Fruit fly (Drosophila melanogaster) whole organism, wandering third instar larva: ENCODE results near the gene CG32694.

Experiments used
- Abd-B ChIP-seq: fragments of >200 bp; optimal IDR thresholded peaks from 2 replicates; lab custom pipeline; 2017; ENCODE audit warnings: missing biosample characterization, missing genetic modification characterization
- CG32264 ChIP-seq: fragments of 200-800 bp; sonication (Bioruptor generic); optimal IDR thresholded peaks from 2 replicates; lab custom pipeline; 2016; ENCODE audit warnings: missing biosample characterization, missing genetic modification characterization
- CG9705 ChIP-seq: fragments of 200-800 bp; sonication (Bioruptor generic); optimal IDR thresholded peaks from 2 replicates; lab custom pipeline; 2018; ENCODE audit warnings: missing biosample characterization, mild to moderate bottlenecking, missing genetic modification characterization
- CrebA ChIP-seq: fragments of 200-800 bp; sonication (Bioruptor generic); optimal IDR thresholded peaks from 2 replicates; lab custom pipeline; 2016; ENCODE audit warnings: missing biosample characterization, mild to moderate bottlenecking, missing genetic modification characterization, borderline replicate concordance
- Dfd ChIP-seq: fragments of >200 bp; optimal IDR thresholded peaks from 2 replicates; lab custom pipeline; 2017; ENCODE audit warnings: missing biosample characterization, missing genetic modification characterization
- Dif ChIP-seq: fragments of 200-275, 200-300 bp; sonication (Bioruptor generic); optimal IDR thresholded peaks from 2 replicates; lab custom pipeline; 2018; ENCODE audit warnings: missing biosample characterization, missing genetic modification characterization; ENCODE audit not compliant: partially characterized antibody
- GATAd ChIP-seq: sonication (Bioruptor generic); optimal IDR thresholded peaks from 2 replicates; lab custom pipeline; 2016; ENCODE audit warnings: missing biosample characterization, missing genetic modification characterization
- HLH106 ChIP-seq: fragments of 200-800 bp; optimal IDR thresholded peaks from 3 replicates; lab custom pipeline; 2019; ENCODE audit warnings: missing biosample characterization, mild to moderate bottlenecking, missing genetic modification characterization, moderate library complexity
- Hnf4 ChIP-seq: fragments of 200-800 bp; sonication (Bioruptor generic); optimal IDR thresholded peaks from 2 replicates; lab custom pipeline; 2016; ENCODE audit warnings: missing biosample characterization, mild to moderate bottlenecking, missing genetic modification characterization
- Hr78 ChIP-seq: fragments of >200 bp; optimal IDR thresholded peaks from 2 replicates; lab custom pipeline; 2017; ENCODE audit warnings: missing biosample characterization, missing genetic modification characterization
- Hr83 ChIP-seq: fragments of 200-300 bp; sonication (Bioruptor generic); optimal IDR thresholded peaks from 2 replicates; lab custom pipeline; 2016; ENCODE audit warnings: missing biosample characterization, mild to moderate bottlenecking, missing genetic modification characterization, moderate library complexity; ENCODE audit not compliant: poor library complexity, severe bottlenecking
- Jra ChIP-seq: sonication (Bioruptor generic); optimal IDR thresholded peaks from 2 replicates; lab custom pipeline; 2016; ENCODE audit warnings: missing biosample characterization, missing genetic modification characterization
- Mio ChIP-seq: sonication (Bioruptor generic); optimal IDR thresholded peaks from 2 replicates; lab custom pipeline; 2016; ENCODE audit warnings: missing biosample characterization, missing genetic modification characterization
- Myc ChIP-seq: fragments of >200 bp; optimal IDR thresholded peaks from 2 replicates; lab custom pipeline; 2017
- OdsH ChIP-seq: fragments of 200-800 bp; sonication (Bioruptor generic); optimal IDR thresholded peaks from 2 replicates; lab custom pipeline; 2016; ENCODE audit warnings: missing biosample characterization, mild to moderate bottlenecking, missing genetic modification characterization
- Rel ChIP-seq, 2 experiments: fragments of 200-800 bp; sonication (Bioruptor generic) in 1 of 2; optimal IDR thresholded peaks; 2 replicates in 1 of 2; 3 replicates in 1 of 2; lab custom pipeline; 2016 to 2019; ENCODE audit warnings: mild to moderate bottlenecking in 2 of 2, missing biosample characterization in 2 of 2, missing genetic modification characterization in 2 of 2, moderate library complexity in 1 of 2
- Sp1 ChIP-seq: fragments of 200-800 bp; sonication (Bioruptor generic); optimal IDR thresholded peaks from 3 replicates; lab custom pipeline; 2019; ENCODE audit warnings: missing biosample characterization, mild to moderate bottlenecking, missing genetic modification characterization, moderate library complexity
- Vsx2 ChIP-seq: fragments of 200-300, 225-300 bp; sonication (Bioruptor generic); optimal IDR thresholded peaks from 2 replicates; lab custom pipeline; 2018; ENCODE audit warnings: missing biosample characterization, missing genetic modification characterization; ENCODE audit not compliant: partially characterized antibody
- br ChIP-seq: fragments of 200-800 bp; sonication (Bioruptor generic); optimal IDR thresholded peaks from 2 replicates; lab custom pipeline; 2016; ENCODE audit warnings: missing biosample characterization, missing genetic modification characterization
- brk ChIP-seq: fragments of 200-800 bp; sonication (Bioruptor generic); optimal IDR thresholded peaks from 2 replicates; lab custom pipeline; 2016; ENCODE audit warnings: missing biosample characterization, mild to moderate bottlenecking, missing genetic modification characterization
- dl ChIP-seq, 2 experiments: fragments of 175-275, 200-275 bp in 1 of 2; fragments of 200-275 bp in 1 of 2; sonication (Bioruptor generic); optimal IDR thresholded peaks; lab custom pipeline; 2018; ENCODE audit warnings: mild to moderate bottlenecking in 2 of 2, missing biosample characterization in 2 of 2, missing genetic modification characterization in 2 of 2, moderate library complexity in 2 of 2; ENCODE audit not compliant: partially characterized antibody in 2 of 2, insufficient read depth in 1 of 2
- ey ChIP-seq: fragments of 200-800 bp; sonication (Bioruptor generic); optimal IDR thresholded peaks from 2 replicates; lab custom pipeline; 2016; ENCODE audit warnings: missing biosample characterization, missing genetic modification characterization
- foxo ChIP-seq, 2 experiments: fragments of 200-800 bp; sonication (Bioruptor generic); optimal IDR thresholded peaks; 2 replicates in 1 of 2; 3 replicates in 1 of 2; lab custom pipeline; 2016 to 2017; ENCODE audit warnings: missing biosample characterization in 2 of 2, missing genetic modification characterization in 2 of 2
- h ChIP-seq: fragments of 200-800 bp; sonication (Bioruptor generic); optimal IDR thresholded peaks from 3 replicates; lab custom pipeline; 2016; ENCODE audit warnings: missing biosample characterization, mild to moderate bottlenecking, missing genetic modification characterization
- jim ChIP-seq: fragments of 175-275, 200-325 bp; sonication (Bioruptor generic); optimal IDR thresholded peaks from 2 replicates; lab custom pipeline; 2016; ENCODE audit warnings: missing biosample characterization, mild to moderate bottlenecking, missing genetic modification characterization
- lola ChIP-seq: fragments of >200 bp; optimal IDR thresholded peaks from 2 replicates; lab custom pipeline; 2017; ENCODE audit warnings: missing biosample characterization, missing genetic modification characterization
- pan ChIP-seq: fragments of >200 bp; optimal IDR thresholded peaks from 2 replicates; lab custom pipeline; 2017
- psq ChIP-seq: fragments of 200-800 bp; sonication (Bioruptor generic); optimal IDR thresholded peaks from 3 replicates; lab custom pipeline; 2017; ENCODE audit warnings: missing biosample characterization, mild to moderate bottlenecking, missing genetic modification characterization, moderate library complexity
- sage ChIP-seq: fragments of 200-800 bp; sonication (Bioruptor generic); optimal IDR thresholded peaks from 2 replicates; lab custom pipeline; 2016; ENCODE audit warnings: missing biosample characterization, mild to moderate bottlenecking, missing genetic modification characterization
- sv ChIP-seq: fragments of 200-800 bp; sonication (Bioruptor generic); optimal IDR thresholded peaks from 3 replicates; lab custom pipeline; 2016; ENCODE audit warnings: missing biosample characterization, missing genetic modification characterization
- tai ChIP-seq: sonication (Bioruptor generic); optimal IDR thresholded peaks from 2 replicates; lab custom pipeline; 2016; ENCODE audit warnings: missing biosample characterization, missing genetic modification characterization
- usp ChIP-seq: fragments of >200 bp; optimal IDR thresholded peaks from 2 replicates; lab custom pipeline; 2017; ENCODE audit warnings: missing biosample characterization, missing genetic modification characterization

CG32694 gene

dm6 chrX:10021809-10022208, 32.3 kb downstream of the CG32694 start:
- no peak for TF ChIP-seq usp
- peak; percentile 24 for TF ChIP-seq Vsx2 (GFP tag; lab: Kevin White, UChicago)
- TF ChIP-seq Rel (GFP tag; optimal IDR thresholded peaks at IDR 0.05; lab: Kevin White, UChicago), result peak; percentile 5
- TF ChIP-seq Rel (tag; optimal IDR thresholded peaks at IDR 0.05; lab: Kevin White, UChicago), result no peak

dm6 chrX:10029730-10030129, 40.2 kb downstream of the CG32694 start:
- TF ChIP-seq jim (GFP tag; lab: Kevin White, UChicago) (no peak), Mio (GFP tag; lab: Kevin White, UChicago) (no peak), Hnf4 (GFP tag; lab: Kevin White, UChicago) (no peak), Jra (GFP tag; lab: Kevin White, UChicago) (no peak), Abd-B (GFP tag; lab: Kevin White, UChicago) (no peak), CG9705 (GFP tag; lab: Kevin White, UChicago) (no peak), dl (GFP tag; optimal IDR thresholded peaks at IDR 0.05; lab: Kevin White, UChicago; ENCODE audit: insufficient read depth in 1 of 2, partially characterized antibody in 2 of 2) (no peak), brk (GFP tag; lab: Kevin White, UChicago) (no peak), HLH106 (tag; lab: Kevin White, UChicago) (no peak), psq (GFP tag; lab: Kevin White, UChicago) (no peak), Myc (no peak), sv (GFP tag; lab: Kevin White, UChicago) (no peak), tai (no peak), Hr83 (no peak), h (no peak), Hr78 (GFP tag; lab: Kevin White, UChicago) (no peak), ey (no peak), Vsx2 (GFP tag; lab: Kevin White, UChicago) (no peak)

dm6 chrX:10039528-10039927, 50.0 kb downstream of the CG32694 start:
- no peak for TF ChIP-seq Hr78 (GFP tag; lab: Kevin White, UChicago)
- no peak for TF ChIP-seq CG32264 (GFP tag; lab: Kevin White, UChicago)
- no peak for TF ChIP-seq Dif (GFP tag; lab: Kevin White, UChicago)
- TF ChIP-seq h, result no peak
- no peak for TF ChIP-seq Sp1 (GFP tag; lab: Kevin White, UChicago)
- no peak for TF ChIP-seq br (GFP tag; lab: Kevin White, UChicago)
- no peak for TF ChIP-seq pan
- TF ChIP-seq ey, result no peak
- no peak for TF ChIP-seq sage (GFP tag; lab: Kevin White, UChicago)
- TF ChIP-seq HLH106 (tag; lab: Kevin White, UChicago), result no peak
- TF ChIP-seq, all 38 proteins: peak for 0

dm6 chrX:10043873-10044272, 54.4 kb downstream of the CG32694 start:
- no peak for TF ChIP-seq Rel (GFP tag; optimal IDR thresholded peaks at IDR 0.05; lab: Kevin White, UChicago)
- no peak for TF ChIP-seq Rel (tag; optimal IDR thresholded peaks at IDR 0.05; lab: Kevin White, UChicago)
- no peak for TF ChIP-seq jim (GFP tag; lab: Kevin White, UChicago)
- TF ChIP-seq Mio (GFP tag; lab: Kevin White, UChicago), result no peak
- no peak for TF ChIP-seq br (GFP tag; lab: Kevin White, UChicago)
- no peak for TF ChIP-seq Vsx2 (GFP tag; lab: Kevin White, UChicago)
- TF ChIP-seq Hr83, result no peak
- no peak for TF ChIP-seq Jra (GFP tag; lab: Kevin White, UChicago)
- no peak for TF ChIP-seq Dfd (GFP tag; lab: Kevin White, UChicago)
- TF ChIP-seq foxo (GFP tag; optimal IDR thresholded peaks at IDR 0.05; lab: Kevin White, UChicago), result no peak
- no peak for TF ChIP-seq sage (GFP tag; lab: Kevin White, UChicago)
- no peak for TF ChIP-seq CG32264 (GFP tag; lab: Kevin White, UChicago)
- no peak for TF ChIP-seq CrebA (GFP tag; lab: Kevin White, UChicago)
- no peak for TF ChIP-seq OdsH (GFP tag; lab: Kevin White, UChicago)
- no peak for TF ChIP-seq ey
- no peak for TF ChIP-seq GATAd (GFP tag; lab: Kevin White, UChicago)
- no peak for TF ChIP-seq usp
- no peak for TF ChIP-seq tai
- TF ChIP-seq sv (GFP tag; lab: Kevin White, UChicago), result no peak
- TF ChIP-seq lola (GFP tag; lab: Kevin White, UChicago), result no peak
